Worm (Caenorhabditis elegans): ENCODE measurements around the gene gadr-4.

gadr-4 gene

ce11 chrII:4028276-4028675, 34.1 kb downstream of the gadr-4 start, which contains the start of gene K07D4.9:
K07D4.9 (plus strand) TSS chrII:4028576.
- TF ChIP-seq zag-1 (tag; optimal IDR thresholded peaks at IDR 0.05) (no peak), lin-39 (tag; optimal IDR thresholded peaks at IDR 0.05) (no peak), peb-1 (tag; optimal IDR thresholded peaks at IDR 0.05) (no peak), sma-9 (GFP tag; optimal IDR thresholded peaks at IDR 0.05) (no peak), sma-9 (tag; optimal IDR thresholded peaks at IDR 0.05) (no peak), aly-2 (tag; optimal IDR thresholded peaks at IDR 0.05) (no peak), unc-39 (tag; optimal IDR thresholded peaks at IDR 0.05) (no peak), lin-11 (tag; optimal IDR thresholded peaks at IDR 0.05) (no peak), nhr-21 (tag; optimal IDR thresholded peaks at IDR 0.05) (no peak), C34F6.9 (tag; optimal IDR thresholded peaks at IDR 0.05) (no peak), ZK546.5 (tag; optimal IDR thresholded peaks at IDR 0.05) (no peak), nhr-129 (tag; optimal IDR thresholded peaks at IDR 0.05) (no peak)

- no peak for TF ChIP-seq crh-2 (tag; optimal IDR thresholded peaks at IDR 0.05)
- TF ChIP-seq nhr-237 (tag; optimal IDR thresholded peaks at IDR 0.05), result no peak
- TF ChIP-seq ztf-1 (GFP tag; conservative IDR thresholded peaks at IDR 0.05), result no peak
- no peak for TF ChIP-seq mdl-1 (tag; optimal IDR thresholded peaks at IDR 0.05)
- TF ChIP-seq egl-27 (tag; optimal IDR thresholded peaks at IDR 0.05), result no peak
- no peak for TF ChIP-seq unc-62 (GFP tag; optimal IDR thresholded peaks at IDR 0.05)
- no peak for TF ChIP-seq alr-1 (tag; optimal IDR thresholded peaks at IDR 0.05)
- no peak for TF ChIP-seq sma-3 (GFP tag; optimal IDR thresholded peaks at IDR 0.05)
- no peak for TF ChIP-seq mab-5 (tag; optimal IDR thresholded peaks at IDR 0.05)
- no peak for TF ChIP-seq lin-11 (tag; optimal IDR thresholded peaks at IDR 0.05)
These were observed 36.9 kb downstream of the gadr-4 start, which contains the start of gene K07D4.5 for ce11 chrII:4025462-4025861. K07D4.5 (minus strand) TSS chrII:4025562.

- TF ChIP-seq nhr-10 (tag; optimal IDR thresholded peaks at IDR 0.05) (no peak), peb-1 (tag; optimal IDR thresholded peaks at IDR 0.05) (no peak), nhr-6 (tag; optimal IDR thresholded peaks at IDR 0.05) (no peak), mbf-1 (tag; optimal IDR thresholded peaks at IDR 0.05) (no peak), dmd-4 (tag; optimal IDR thresholded peaks at IDR 0.05) (no peak), nhr-25 (tag; optimal IDR thresholded peaks at IDR 0.05) (no peak), R02D3.7 (tag; optimal IDR thresholded peaks at IDR 0.05) (no peak), fos-1 (tag; optimal IDR thresholded peaks at IDR 0.05) (no peak), nhr-237 (tag; optimal IDR thresholded peaks at IDR 0.05) (no peak), nhr-11 (tag; optimal IDR thresholded peaks at IDR 0.05) (no peak), skn-1 (tag; optimal IDR thresholded peaks at IDR 0.05) (no peak), sma-3 (GFP tag; optimal IDR thresholded peaks at IDR 0.05) (no peak), ztf-4 (tag; optimal IDR thresholded peaks at IDR 0.05) (no peak), Y55F3AM.14 (GFP tag; optimal IDR thresholded peaks at IDR 0.05) (no peak), sem-4 (tag; optimal IDR thresholded peaks at IDR 0.05) (no peak), C34F6.9 (tag; optimal IDR thresholded peaks at IDR 0.05) (no peak), nhr-23 (tag; optimal IDR thresholded peaks at IDR 0.05) (no peak), lsy-2 (tag; optimal IDR thresholded peaks at IDR 0.05) (no peak), sma-9 (GFP tag; optimal IDR thresholded peaks at IDR 0.05) (no peak), sma-9 (tag; optimal IDR thresholded peaks at IDR 0.05) (no peak)
These were observed 43.8 kb downstream of the gadr-4 start, which contains the start of gene K07D4.6 for ce11 chrII:4018617-4019016. K07D4.6 (minus strand) TSS chrII:4018717.

- TF ChIP-seq mdl-1 (tag; optimal IDR thresholded peaks at IDR 0.05) (no peak), skn-1 (tag; optimal IDR thresholded peaks at IDR 0.05) (no peak), C34F6.9 (tag; optimal IDR thresholded peaks at IDR 0.05) (no peak), zag-1 (tag; optimal IDR thresholded peaks at IDR 0.05) (no peak), elt-1 (tag; optimal IDR thresholded peaks at IDR 0.05) (no peak), nhr-25 (tag; optimal IDR thresholded peaks at IDR 0.05) (no peak), R02D3.7 (tag; optimal IDR thresholded peaks at IDR 0.05) (no peak), ztf-11 (tag; optimal IDR thresholded peaks at IDR 0.05) (no peak), fos-1 (tag; optimal IDR thresholded peaks at IDR 0.05) (no peak), nhr-23 (tag; optimal IDR thresholded peaks at IDR 0.05) (no peak), sma-3 (GFP tag; optimal IDR thresholded peaks at IDR 0.05) (no peak), mbf-1 (tag; optimal IDR thresholded peaks at IDR 0.05) (no peak), F13H6.1 (tag; optimal IDR thresholded peaks at IDR 0.05) (no peak), nhr-11 (tag; optimal IDR thresholded peaks at IDR 0.05) (no peak)
These were observed 50.9 kb downstream of the gadr-4 start for ce11 chrII:4011518-4011917.

Measured in whole organism, L2 larva.